Fruit fly (Drosophila melanogaster): ENCODE measurements around the gene CG12605.

Gene CG12605

dm6 chr3L:3928205-3928942 lies 36.2 kb downstream of the CG12605 start (continued):
- TF ChIP-seq pdm3 (GFP tag; optimal IDR thresholded peaks at IDR 0.05) (peak; percentile 88), Blimp-1 (GFP tag; optimal IDR thresholded peaks at IDR 0.05) (peak; percentile 63), Eip93F (GFP tag; optimal IDR thresholded peaks at IDR 0.05) (peak; percentile 69), CG6163 (GFP tag; IDR thresholded peaks at IDR 0.05) (peak; percentile 90), CG6854 (GFP tag; optimal IDR thresholded peaks at IDR 0.05) (no peak), topi (GFP tag; optimal IDR thresholded peaks at IDR 0.05) (peak; percentile 86), dac (GFP tag; optimal IDR thresholded peaks at IDR 0.05) (no peak), net (GFP tag; optimal IDR thresholded peaks at IDR 0.05) (peak; percentile 80), CG10669 (GFP tag; optimal IDR thresholded peaks at IDR 0.05) (peak; percentile 60)

DNA sequence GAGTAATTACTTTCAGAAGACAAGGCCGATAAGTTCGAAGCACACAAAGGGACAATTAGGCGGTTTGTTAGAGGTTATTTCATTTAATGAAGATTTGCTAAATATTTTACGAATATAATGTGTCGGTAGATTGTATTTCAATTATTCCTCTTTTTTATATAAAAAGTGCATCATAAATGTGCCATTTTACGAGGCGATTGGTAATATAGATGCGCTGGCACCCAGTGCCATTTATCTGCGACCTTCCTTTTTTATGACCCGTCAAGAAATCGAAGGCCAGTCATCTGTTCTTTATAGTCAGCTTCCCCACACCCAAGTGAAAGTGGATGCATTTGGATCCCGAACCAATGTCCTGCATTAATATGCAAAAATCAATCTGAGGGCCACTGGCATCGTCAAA lies 37.1 kb downstream of the CG12605 start:
- TF ChIP-seq CG10631 (GFP tag; optimal IDR thresholded peaks at IDR 0.05), result no peak
- TF ChIP-seq Hr39 (GFP tag; optimal IDR thresholded peaks at IDR 0.05), result no peak
- no peak for TF ChIP-seq CG6854 (GFP tag; optimal IDR thresholded peaks at IDR 0.05)
- no peak for TF ChIP-seq pdm3 (GFP tag; optimal IDR thresholded peaks at IDR 0.05)
- TF ChIP-seq Ets21C (GFP tag; optimal IDR thresholded peaks at IDR 0.05), result no peak
- TF ChIP-seq CG8319 (GFP tag; optimal IDR thresholded peaks at IDR 0.05), result no peak
- TF ChIP-seq lz (GFP tag; optimal IDR thresholded peaks at IDR 0.05), result no peak

DNA sequence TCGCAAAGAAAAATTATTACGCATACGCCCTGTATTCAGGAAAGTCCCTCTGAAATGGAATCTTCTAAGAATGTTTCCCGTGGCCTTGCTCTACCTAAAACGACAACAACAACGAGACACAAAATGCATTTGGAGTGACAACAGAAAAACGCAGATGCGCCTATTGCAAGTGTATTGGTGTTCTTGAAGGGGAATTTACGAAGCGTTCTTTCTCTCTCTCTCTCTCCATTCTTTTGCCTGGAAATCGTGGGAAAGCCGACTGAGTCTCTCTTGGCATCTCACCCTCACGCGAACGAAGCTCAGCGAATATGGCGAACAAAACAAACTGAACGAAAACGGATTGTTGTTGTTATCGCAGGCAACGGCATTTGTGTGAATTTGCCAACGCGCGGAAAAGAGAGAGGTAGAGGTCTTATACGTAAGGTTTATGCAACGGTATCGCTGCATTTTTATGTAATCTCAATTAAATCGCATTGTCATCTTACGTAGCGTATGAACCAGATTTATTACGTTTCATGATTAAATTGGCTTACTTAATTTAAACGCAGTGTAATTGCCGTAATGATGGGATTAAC lies 38.3 kb downstream of the CG12605 start:
- TF ChIP-seq Lpt (GFP tag; optimal IDR thresholded peaks at IDR 0.05), result no peak
- TF ChIP-seq Sox102F (GFP tag; optimal IDR thresholded peaks at IDR 0.05), result no peak
- no peak for TF ChIP-seq CG8632 (GFP tag; optimal IDR thresholded peaks at IDR 0.05)
- TF ChIP-seq Eip78C (GFP tag), result peak; percentile 30
- peak; percentile 96 for TF ChIP-seq vri (GFP tag; optimal IDR thresholded peaks at IDR 0.05)
- no peak for TF ChIP-seq esn (GFP tag; optimal IDR thresholded peaks at IDR 0.05)
- TF ChIP-seq CG3919 (GFP tag; optimal IDR thresholded peaks at IDR 0.05), result no peak
- TF ChIP-seq Met (GFP tag; optimal IDR thresholded peaks at IDR 0.05), result no peak
- no peak for TF ChIP-seq CG6854 (GFP tag; optimal IDR thresholded peaks at IDR 0.05)
- TF ChIP-seq CG8319 (GFP tag; optimal IDR thresholded peaks at IDR 0.05), result no peak

dm6 chr3L:3925487-3925886 lies 39.1 kb downstream of the CG12605 start:
- no peak for TF ChIP-seq CG6792 (GFP tag; optimal IDR thresholded peaks at IDR 0.05)
- peak; percentile 69 for TF ChIP-seq vri (GFP tag; optimal IDR thresholded peaks at IDR 0.05)

DNA sequence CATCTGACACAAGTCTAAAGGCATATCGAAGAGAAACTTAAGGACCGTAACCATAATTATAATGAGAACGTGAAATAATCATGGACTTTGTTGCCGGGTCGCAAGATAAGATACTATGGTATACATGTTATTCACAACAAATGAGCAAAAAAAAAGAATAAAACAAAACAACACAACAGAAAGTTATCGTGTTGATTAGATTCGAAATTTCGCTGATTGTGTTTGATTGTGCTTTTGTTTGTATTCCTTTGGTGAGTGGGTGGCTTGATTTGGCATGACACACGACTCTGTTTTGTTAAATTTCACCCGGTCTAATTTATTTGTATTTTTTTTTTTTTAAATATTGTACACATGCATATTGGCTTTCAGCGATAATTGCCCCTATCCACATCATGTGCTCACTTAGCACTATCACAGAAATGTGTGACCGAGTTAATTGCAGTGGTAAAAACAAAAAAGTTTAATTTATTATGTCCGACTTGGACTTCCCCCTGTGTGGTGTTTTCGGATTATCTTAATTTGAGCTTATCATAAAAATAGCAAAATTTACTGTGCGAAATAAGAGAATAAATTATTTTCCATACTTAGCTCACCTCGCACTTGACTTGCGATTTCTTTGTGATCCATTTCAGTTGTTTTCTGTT lies 40.8 kb downstream of the CG12605 start:
- no peak for TF ChIP-seq topi (GFP tag; optimal IDR thresholded peaks at IDR 0.05)
- TF ChIP-seq vri (GFP tag; optimal IDR thresholded peaks at IDR 0.05), result peak; percentile 74

DNA sequence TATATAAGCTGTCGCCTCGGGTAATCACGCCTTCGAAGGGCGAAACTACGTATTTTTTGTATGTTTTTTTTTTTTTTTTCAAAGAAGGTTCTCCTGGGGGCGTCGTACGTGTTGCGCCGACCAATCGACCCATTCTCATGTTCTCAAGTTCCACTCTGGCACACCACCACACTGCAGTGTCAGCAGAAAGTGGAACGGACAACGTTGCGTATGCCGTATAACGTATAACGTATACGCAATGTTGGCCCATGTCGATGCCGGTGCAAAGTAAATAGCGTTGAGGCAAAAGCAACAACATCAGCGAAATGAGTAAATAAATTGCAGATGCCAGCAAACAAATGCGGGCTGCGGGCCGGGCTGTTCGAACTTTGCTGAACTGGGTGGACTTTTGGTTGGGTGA lies 52.4 kb downstream of the CG12605 start:
- TF ChIP-seq net (GFP tag; optimal IDR thresholded peaks at IDR 0.05) (no peak), CG16779 (tag; optimal IDR thresholded peaks at IDR 0.05) (no peak), eg (GFP tag; IDR thresholded peaks at IDR 0.05) (no peak), Eip93F (GFP tag; optimal IDR thresholded peaks at IDR 0.05) (no peak), Hr38 (GFP tag; optimal IDR thresholded peaks at IDR 0.05) (no peak), CG15336 (GFP tag; IDR thresholded peaks at IDR 0.05) (no peak), acj6 (GFP tag; optimal IDR thresholded peaks at IDR 0.05) (no peak), Ets96B (tag; optimal IDR thresholded peaks at IDR 0.05) (no peak), CG11762 (GFP tag; optimal IDR thresholded peaks at IDR 0.05; ENCODE audit: insufficient read depth) (no peak), dac (GFP tag; optimal IDR thresholded peaks at IDR 0.05) (no peak), Gug (GFP tag; IDR thresholded peaks at IDR 0.05) (no peak), Eip78C (GFP tag) (no peak), CG11902 (GFP tag; optimal IDR thresholded peaks at IDR 0.05) (no peak), Met (GFP tag; optimal IDR thresholded peaks at IDR 0.05) (no peak), CG8319 (GFP tag; optimal IDR thresholded peaks at IDR 0.05) (no peak), Lpt (GFP tag; optimal IDR thresholded peaks at IDR 0.05) (no peak), CG6792 (GFP tag; optimal IDR thresholded peaks at IDR 0.05) (no peak), Eip75B (GFP tag; optimal IDR thresholded peaks at IDR 0.05) (no peak), Sox15 (GFP tag; optimal IDR thresholded peaks at IDR 0.05) (no peak), svp (GFP tag) (no peak)

Measured in whole organism, prepupa.